Worm (Caenorhabditis elegans) whole organism, young adult: ENCODE data around the gene C02H6.3.

Experiments used
- C06A6.2 ChIP-seq: fragments of 200-800 bp; sonication (Bioruptor generic); conservative IDR thresholded peaks from 2 replicates; pipeline ENCODE4 v1.3.6; 2022; ENCODE audit warnings: missing genetic modification characterization, missing compliant biosample characterization
- fkh-3 ChIP-seq: sonication (generic microtip); optimal IDR thresholded peaks from 2 replicates; lab custom pipeline; 2016; ENCODE audit warnings: mild to moderate bottlenecking, missing genetic modification characterization, missing compliant biosample characterization
- lin-54 ChIP-seq: fragments of 200-800 bp; sonication (Bioruptor generic); optimal IDR thresholded peaks from 2 replicates; lab custom pipeline; 2018; ENCODE audit warnings: mild to moderate bottlenecking, missing genetic modification characterization, missing compliant biosample characterization
- mxl-1 ChIP-seq: sonication (generic microtip); optimal IDR thresholded peaks from 2 replicates; lab custom pipeline; 2016; ENCODE audit warnings: missing genetic modification characterization, missing compliant biosample characterization
- unc-62 ChIP-seq: fragments of 150-350 bp; optimal IDR thresholded peaks from 2 replicates; lab custom pipeline; 2014; ENCODE audit warnings: missing biosample characterization, missing genetic modification reagents, missing genetic modification characterization
- ztf-26 ChIP-seq: sonication (generic microtip); optimal IDR thresholded peaks from 2 replicates; lab custom pipeline; 2017; ENCODE audit warnings: missing genetic modification characterization, missing compliant biosample characterization

ce11 chrV:7391933-7392332 lies 4.3 kb upstream of the C02H6.3 start, which contains the start of gene fbxa-105:
- TF ChIP-seq unc-62 (no peak), mxl-1 (tag; lab: Kevin White, UChicago) (no peak), fkh-3 (tag; lab: Kevin White, UChicago) (no peak), C06A6.2 (no peak), ztf-26 (tag; lab: Kevin White, UChicago) (no peak), lin-54 (GFP tag; lab: Kevin White, UChicago) (no peak)
